1 fruit fly cellular context compared by ENCODE assay signal in the genomic region with DNA sequence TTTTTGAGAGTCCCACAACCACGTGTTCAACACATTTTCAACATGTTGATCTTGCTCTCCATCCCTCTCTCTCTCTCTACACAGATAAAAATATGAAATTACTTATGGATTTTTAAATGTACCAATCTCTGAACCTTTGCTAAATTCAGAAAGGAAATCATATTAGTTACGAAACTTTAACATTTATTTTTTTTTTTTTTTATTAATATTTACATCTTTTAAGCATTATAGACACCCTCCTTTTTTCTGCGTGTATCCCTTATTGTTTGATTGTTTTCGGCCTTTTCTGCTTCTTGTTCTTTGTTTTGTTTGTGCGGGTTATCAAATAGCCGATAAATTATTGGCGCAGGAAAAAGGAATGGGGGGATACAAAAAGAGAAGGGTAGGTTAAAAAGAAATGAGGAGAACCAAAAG.
A peak's percentile ranks its signal among the peaks of the same experiment; 100 is the strongest.
TF ChIP-seq lines count a peak whose summit lies in the region.

No protein-coding gene starts in this region.

TF ChIP-seq in whole organism, embryonic, 481 proteins besides CTCF, POLR2A, EP300 and RAD21 (continued from another document and continues in another):
- TF ChIP-seq CG17359 (tag; optimal IDR thresholded peaks at IDR 0.05; lab: Kevin White, UChicago): peak; percentile 97
- TF ChIP-seq emc (GFP tag; optimal IDR thresholded peaks at IDR 0.05; lab: Kevin White, UChicago): peak; percentile 76
- TF ChIP-seq Kr (GFP tag; optimal IDR thresholded peaks at IDR 0.05; lab: Kevin White, UChicago): peak; percentile 34
- TF ChIP-seq CG6765 (GFP tag; optimal IDR thresholded peaks at IDR 0.05; lab: Kevin White, UChicago): peak; percentile 90
- TF ChIP-seq cato (GFP tag; optimal IDR thresholded peaks at IDR 0.05; lab: Kevin White, UChicago; ENCODE audit: borderline replicate concordance): peak; percentile 91
- TF ChIP-seq CG13123 (GFP tag; optimal IDR thresholded peaks at IDR 0.05; lab: Kevin White, UChicago): peak; percentile 83
- peak; percentile 95 for TF ChIP-seq fd3F (GFP tag; optimal IDR thresholded peaks at IDR 0.05; lab: Kevin White, UChicago)
- peak; percentile 89 for TF ChIP-seq lilli (GFP tag; optimal IDR thresholded peaks at IDR 0.05; lab: Kevin White, UChicago)
- TF ChIP-seq CrebB (tag; optimal IDR thresholded peaks at IDR 0.05; lab: Kevin White, UChicago): peak; percentile 92
- no peak for TF ChIP-seq pita (GFP tag; optimal IDR thresholded peaks at IDR 0.05; lab: Kevin White, UChicago)
- no peak for TF ChIP-seq hbn (GFP tag; IDR thresholded peaks at IDR 0.05; lab: Robert Waterston, UW; ENCODE audit: partially characterized antibody)
- peak; percentile 99 for TF ChIP-seq gcm (GFP tag; optimal IDR thresholded peaks at IDR 0.05; lab: Kevin White, UChicago)
- peak; percentile 99 for TF ChIP-seq CG31441 (GFP tag; IDR thresholded peaks at IDR 0.05; lab: Robert Waterston, UW)
- peak; percentile 92 for TF ChIP-seq CG1233 (GFP tag; optimal IDR thresholded peaks at IDR 0.05; lab: Kevin White, UChicago)
- TF ChIP-seq dan (GFP tag; IDR thresholded peaks at IDR 0.05; lab: Robert Waterston, UW): peak; percentile 79; the same call in 1 of the 2 replicates
- peak; percentile 77 for TF ChIP-seq slp2 (GFP tag; optimal IDR thresholded peaks at IDR 0.05; lab: Kevin White, UChicago)
- peak; percentile 85 for TF ChIP-seq Deaf1 (tag; optimal IDR thresholded peaks at IDR 0.05; lab: Kevin White, UChicago)
- TF ChIP-seq Max (GFP tag; optimal IDR thresholded peaks at IDR 0.05; lab: Kevin White, UChicago): peak; percentile 93
- no peak for TF ChIP-seq hth (optimal IDR thresholded peaks at IDR 0.05; lab: Kevin White, UChicago)
- TF ChIP-seq Xrp1 (GFP tag; IDR thresholded peaks at IDR 0.05; lab: Robert Waterston, UW): peak; percentile 99
- peak; percentile 97 for TF ChIP-seq Ssrp (tag; optimal IDR thresholded peaks at IDR 0.05; lab: Kevin White, UChicago)
- TF ChIP-seq MTF-1 (GFP tag; optimal IDR thresholded peaks at IDR 0.05; lab: Kevin White, UChicago; ENCODE audit: borderline replicate concordance): peak; percentile 92
- TF ChIP-seq Mrtf (GFP tag; IDR thresholded peaks at IDR 0.05; lab: Robert Waterston, UW): peak; percentile 93
- TF ChIP-seq gsb (GFP tag; IDR thresholded peaks at IDR 0.05; lab: Robert Waterston, UW): peak; percentile 89
- TF ChIP-seq bowl (GFP tag; IDR thresholded peaks at IDR 0.05; lab: Robert Waterston, UW): peak; percentile 69; the same call in 1 of the 2 replicates
- no peak for TF ChIP-seq Lpt (GFP tag; optimal IDR thresholded peaks at IDR 0.05; lab: Kevin White, UChicago)
- TF ChIP-seq luna (GFP tag; optimal IDR thresholded peaks at IDR 0.05; lab: Kevin White, UChicago): peak; percentile 41
- TF ChIP-seq bsh (GFP tag; optimal IDR thresholded peaks at IDR 0.05; lab: Kevin White, UChicago): peak; percentile 45 to 99
- TF ChIP-seq CG15601 (tag; optimal IDR thresholded peaks at IDR 0.05; lab: Kevin White, UChicago): peak; percentile 97
- TF ChIP-seq CG33557 (GFP tag; optimal IDR thresholded peaks at IDR 0.05; lab: Kevin White, UChicago): peak; percentile 99
- peak; percentile 94 for TF ChIP-seq CG4820 (GFP tag; optimal IDR thresholded peaks at IDR 0.05; lab: Kevin White, UChicago)
- TF ChIP-seq Atf6 (GFP tag; IDR thresholded peaks at IDR 0.05; lab: Robert Waterston, UW): peak; percentile 94
- TF ChIP-seq CG30020 (tag; optimal IDR thresholded peaks at IDR 0.05; lab: Kevin White, UChicago): peak; percentile 84
- TF ChIP-seq CG6254 (GFP tag; optimal IDR thresholded peaks at IDR 0.05; lab: Kevin White, UChicago): peak; percentile 94
- TF ChIP-seq Hr3 (GFP tag; optimal IDR thresholded peaks at IDR 0.05; lab: Kevin White, UChicago): peak; percentile 96
- TF ChIP-seq CG15479 (GFP tag; optimal IDR thresholded peaks at IDR 0.05; lab: Kevin White, UChicago): peak; percentile 78
- TF ChIP-seq psq (GFP tag; optimal IDR thresholded peaks at IDR 0.05; lab: Kevin White, UChicago): peak; percentile 96
- TF ChIP-seq h (optimal IDR thresholded peaks at IDR 0.05; lab: Kevin White, UChicago): no peak
- TF ChIP-seq slbo (GFP tag; IDR thresholded peaks at IDR 0.05; lab: Robert Waterston, UW): peak; percentile 97
- peak; percentile 87 for TF ChIP-seq Mad (GFP tag; optimal IDR thresholded peaks at IDR 0.05; lab: Kevin White, UChicago)
- TF ChIP-seq fd102C (GFP tag; optimal IDR thresholded peaks at IDR 0.05; lab: Kevin White, UChicago): peak; percentile 87
- TF ChIP-seq inv (GFP tag; IDR thresholded peaks at IDR 0.05; lab: Robert Waterston, UW; ENCODE audit: partially characterized antibody): no peak
- TF ChIP-seq disco-r (GFP tag; optimal IDR thresholded peaks at IDR 0.05; lab: Kevin White, UChicago): peak; percentile 66
- peak; percentile 91 for TF ChIP-seq CG2875 (GFP tag; optimal IDR thresholded peaks at IDR 0.05; lab: Kevin White, UChicago)
- TF ChIP-seq twi (tag; optimal IDR thresholded peaks at IDR 0.05; lab: Kevin White, UChicago): peak; percentile 100
- peak; percentile 51 for TF ChIP-seq CG12236 (GFP tag; optimal IDR thresholded peaks at IDR 0.05; lab: Kevin White, UChicago)
- peak; percentile 90 for TF ChIP-seq ATbp (GFP tag; optimal IDR thresholded peaks at IDR 0.05; lab: Kevin White, UChicago)
- peak in 1 of 2 experiments; percentile 91 for TF ChIP-seq Eip74EF (GFP tag; optimal IDR thresholded peaks at IDR 0.05; lab: Kevin White, UChicago)
- TF ChIP-seq eve (GFP tag; optimal IDR thresholded peaks at IDR 0.05; lab: Kevin White, UChicago): peak in 1 of 2 experiments; percentile 71
- TF ChIP-seq repo (GFP tag; optimal IDR thresholded peaks at IDR 0.05; lab: Kevin White, UChicago): peak; percentile 47
- TF ChIP-seq Hmx (GFP tag; optimal IDR thresholded peaks at IDR 0.05; lab: Kevin White, UChicago): peak; percentile 81
- TF ChIP-seq GATAe (GFP tag; conservative IDR thresholded peaks at IDR 0.05; lab: Robert Waterston, UW): peak; percentile 96
- TF ChIP-seq C15 (GFP tag; IDR thresholded peaks at IDR 0.05; lab: Robert Waterston, UW): peak; percentile 89
- peak; percentile 95 for TF ChIP-seq CG10209 (GFP tag; optimal IDR thresholded peaks at IDR 0.05; lab: Kevin White, UChicago)
- peak; percentile 96 for TF ChIP-seq CG1602 (GFP tag; optimal IDR thresholded peaks at IDR 0.05; lab: Kevin White, UChicago)
- no peak for TF ChIP-seq cg (GFP tag; optimal IDR thresholded peaks at IDR 0.05; lab: Kevin White, UChicago)
- TF ChIP-seq CG10431 (GFP tag; optimal IDR thresholded peaks at IDR 0.05; lab: Kevin White, UChicago): peak; percentile 93
- peak; percentile 85 for TF ChIP-seq wor (GFP tag; IDR thresholded peaks at IDR 0.05; lab: Robert Waterston, UW)
- peak; percentile 98 for TF ChIP-seq CG7839 (tag; optimal IDR thresholded peaks at IDR 0.05; lab: Kevin White, UChicago)
- peak; percentile 76 for TF ChIP-seq E2f2 (GFP tag; IDR thresholded peaks at IDR 0.05; lab: Robert Waterston, UW)
- no peak for TF ChIP-seq CG6791 (GFP tag; IDR thresholded peaks at IDR 0.05; lab: Robert Waterston, UW; ENCODE audit: partially characterized antibody)
- peak; percentile 77 for TF ChIP-seq Mes4 (GFP tag; optimal IDR thresholded peaks at IDR 0.05; lab: Kevin White, UChicago)
- TF ChIP-seq corto (GFP tag; optimal IDR thresholded peaks at IDR 0.05; lab: Kevin White, UChicago): peak; percentile 90
- TF ChIP-seq D19A (tag; optimal IDR thresholded peaks at IDR 0.05; lab: Kevin White, UChicago): peak; percentile 97
- TF ChIP-seq sima (GFP tag; optimal IDR thresholded peaks at IDR 0.05; lab: Kevin White, UChicago): peak; percentile 57
- TF ChIP-seq CG12744 (GFP tag; optimal IDR thresholded peaks at IDR 0.05; lab: Kevin White, UChicago): peak; percentile 85
- peak; percentile 11 for TF ChIP-seq bigmax (GFP tag; optimal IDR thresholded peaks at IDR 0.05; lab: Kevin White, UChicago)
- no peak for TF ChIP-seq CG13287 (GFP tag; IDR thresholded peaks at IDR 0.05; lab: Robert Waterston, UW; ENCODE audit: partially characterized antibody)
- no peak for TF ChIP-seq ftz-f1 (GFP tag; optimal IDR thresholded peaks at IDR 0.05; lab: Kevin White, UChicago)
- peak; percentile 81 for TF ChIP-seq D19B (GFP tag; optimal IDR thresholded peaks at IDR 0.05; lab: Kevin White, UChicago)
- peak; percentile 95 for TF ChIP-seq salm (tag; optimal IDR thresholded peaks at IDR 0.05; lab: Kevin White, UChicago)
- TF ChIP-seq mirr (GFP tag; optimal IDR thresholded peaks at IDR 0.05; lab: Kevin White, UChicago): peak; percentile 51
- TF ChIP-seq NK7.1 (GFP tag; optimal IDR thresholded peaks at IDR 0.05; lab: Kevin White, UChicago): peak; percentile 74
- TF ChIP-seq CG34376 (GFP tag; optimal IDR thresholded peaks at IDR 0.05; lab: Kevin White, UChicago): peak; percentile 26
- TF ChIP-seq slou (GFP tag; optimal IDR thresholded peaks at IDR 0.05; lab: Kevin White, UChicago): peak; percentile 84
- TF ChIP-seq CG15073 (GFP tag; optimal IDR thresholded peaks at IDR 0.05; lab: Kevin White, UChicago): peak; percentile 53
- TF ChIP-seq jumu (GFP tag; optimal IDR thresholded peaks at IDR 0.05; lab: Kevin White, UChicago): peak; percentile 64
- peak; percentile 94 for TF ChIP-seq CG30403 (GFP tag; optimal IDR thresholded peaks at IDR 0.05; lab: Kevin White, UChicago)
- TF ChIP-seq CG3995 (GFP tag; optimal IDR thresholded peaks at IDR 0.05; lab: Kevin White, UChicago): peak; percentile 56
- TF ChIP-seq stwl (tag; optimal IDR thresholded peaks at IDR 0.05; lab: Kevin White, UChicago): peak; percentile 86
- TF ChIP-seq Sry-β (GFP tag; optimal IDR thresholded peaks at IDR 0.05; lab: Kevin White, UChicago): peak; percentile 67
- TF ChIP-seq CG6175 (GFP tag; IDR thresholded peaks at IDR 0.05; lab: Robert Waterston, UW): peak; percentile 92
- TF ChIP-seq CG1792 (GFP tag; optimal IDR thresholded peaks at IDR 0.05; lab: Kevin White, UChicago): peak; percentile 71
- TF ChIP-seq CG9876 (GFP tag; optimal IDR thresholded peaks at IDR 0.05; lab: Kevin White, UChicago): peak; percentile 53
- peak; percentile 70 for TF ChIP-seq maf-S (GFP tag; optimal IDR thresholded peaks at IDR 0.05; lab: Kevin White, UChicago)
- TF ChIP-seq Ets65A (GFP tag; lab: Kevin White, UChicago): peak; percentile 90
- TF ChIP-seq odd (GFP tag; optimal IDR thresholded peaks at IDR 0.05; lab: Kevin White, UChicago): peak; percentile 92
- TF ChIP-seq D (optimal IDR thresholded peaks at IDR 0.05; lab: Kevin White, UChicago): no peak
- peak; percentile 97 for TF ChIP-seq D (GFP tag; optimal IDR thresholded peaks at IDR 0.05; lab: Kevin White, UChicago)
- peak; percentile 95 for TF ChIP-seq Ptx1 (GFP tag; IDR thresholded peaks at IDR 0.05; lab: Robert Waterston, UW)
- TF ChIP-seq CkIIα-i1 (GFP tag; IDR thresholded peaks at IDR 0.05; lab: Robert Waterston, UW): peak; percentile 64; the same call in 1 of the 2 replicates
- peak; percentile 85 for TF ChIP-seq schlank (tag; optimal IDR thresholded peaks at IDR 0.05; lab: Kevin White, UChicago)
- peak; percentile 94 for TF ChIP-seq Med (GFP tag; lab: Kevin White, UChicago)
- peak; percentile 57 for TF ChIP-seq CG7928 (GFP tag; optimal IDR thresholded peaks at IDR 0.05; lab: Kevin White, UChicago)
- peak; percentile 84 for TF ChIP-seq CG15514 (GFP tag; optimal IDR thresholded peaks at IDR 0.05; lab: Kevin White, UChicago)
- peak; percentile 90 for TF ChIP-seq H15 (GFP tag; IDR thresholded peaks at IDR 0.05; lab: Robert Waterston, UW)
- peak; percentile 94 for TF ChIP-seq CG3281 (GFP tag; optimal IDR thresholded peaks at IDR 0.05; lab: Kevin White, UChicago)
- TF ChIP-seq dmrt99B (tag; optimal IDR thresholded peaks at IDR 0.05; lab: Kevin White, UChicago): peak; percentile 96
- TF ChIP-seq CG7556 (GFP tag; optimal IDR thresholded peaks at IDR 0.05; lab: Kevin White, UChicago): peak; percentile 95
- TF ChIP-seq trem (tag; optimal IDR thresholded peaks at IDR 0.05; lab: Kevin White, UChicago): peak; percentile 96
- peak; percentile 43 for TF ChIP-seq en (GFP tag; optimal IDR thresholded peaks at IDR 0.05; lab: Kevin White, UChicago)
- TF ChIP-seq grau (tag; optimal IDR thresholded peaks at IDR 0.05; lab: Kevin White, UChicago): peak; percentile 97
- TF ChIP-seq Hr51 (GFP tag; optimal IDR thresholded peaks at IDR 0.05; lab: Kevin White, UChicago): peak; percentile 84 to 96
- peak; percentile 83 for TF ChIP-seq ewg (GFP tag; optimal IDR thresholded peaks at IDR 0.05; lab: Kevin White, UChicago)
- TF ChIP-seq Stat92E (GFP tag; optimal IDR thresholded peaks at IDR 0.05; lab: Kevin White, UChicago): peak in 1 of 3 experiments; percentile 91
- TF ChIP-seq Sry-δ (GFP tag; optimal IDR thresholded peaks at IDR 0.05; lab: Kevin White, UChicago): peak; percentile 44
- peak; percentile 95 for TF ChIP-seq Abd-B (GFP tag; optimal IDR thresholded peaks at IDR 0.05; lab: Kevin White, UChicago)
- TF ChIP-seq CG15696 (tag; optimal IDR thresholded peaks at IDR 0.05; lab: Kevin White, UChicago): peak; percentile 99
- TF ChIP-seq HmgD (GFP tag; optimal IDR thresholded peaks at IDR 0.05; lab: Kevin White, UChicago): no peak
- peak; percentile 94 for TF ChIP-seq NfI (GFP tag; optimal IDR thresholded peaks at IDR 0.05; lab: Kevin White, UChicago)
- no peak for TF ChIP-seq Tbp (GFP tag; optimal IDR thresholded peaks at IDR 0.05; lab: Kevin White, UChicago)
- TF ChIP-seq ttk (GFP tag; IDR thresholded peaks at IDR 0.05; lab: Robert Waterston, UW): peak; percentile 96
- TF ChIP-seq Bgb (GFP tag; IDR thresholded peaks at IDR 0.05; lab: Robert Waterston, UW; ENCODE audit: partially characterized antibody): no peak
- TF ChIP-seq CG10654 (GFP tag; optimal IDR thresholded peaks at IDR 0.05; lab: Kevin White, UChicago): peak; percentile 95
- TF ChIP-seq kni (GFP tag; optimal IDR thresholded peaks at IDR 0.05; lab: Kevin White, UChicago): peak; percentile 79
- peak; percentile 96 for TF ChIP-seq CG12659 (GFP tag; optimal IDR thresholded peaks at IDR 0.05; lab: Kevin White, UChicago)
- TF ChIP-seq chm (GFP tag; IDR thresholded peaks at IDR 0.05; lab: Robert Waterston, UW): peak; percentile 94
- TF ChIP-seq CG9797 (GFP tag; optimal IDR thresholded peaks at IDR 0.05; lab: Kevin White, UChicago): peak; percentile 21
- TF ChIP-seq Hr39 (optimal IDR thresholded peaks at IDR 0.05; lab: Kevin White, UChicago): no peak
- peak; percentile 77 for TF ChIP-seq chn (GFP tag; optimal IDR thresholded peaks at IDR 0.05; lab: Kevin White, UChicago)
- peak; percentile 64 for TF ChIP-seq CG18011 (GFP tag; optimal IDR thresholded peaks at IDR 0.05; lab: Kevin White, UChicago)
- TF ChIP-seq nerfin-1 (tag; optimal IDR thresholded peaks at IDR 0.05; lab: Kevin White, UChicago): peak; percentile 96
- peak; percentile 68 for TF ChIP-seq zfh2 (GFP tag; optimal IDR thresholded peaks at IDR 0.05; lab: Kevin White, UChicago)
- peak; percentile 98 for TF ChIP-seq CoRest (tag; optimal IDR thresholded peaks at IDR 0.05; lab: Kevin White, UChicago)
- peak; percentile 78 for TF ChIP-seq CG10321 (GFP tag; IDR thresholded peaks at IDR 0.05; lab: Robert Waterston, UW)
- TF ChIP-seq amos (GFP tag; IDR thresholded peaks at IDR 0.05; lab: Robert Waterston, UW; ENCODE audit: partially characterized antibody): no peak
